Fruit fly (Drosophila melanogaster) whole organism, adult: ENCODE measurements around the gene Calx.

Experiments used
- CG11617 ChIP-seq: fragments of 200-800 bp; sonication (Bioruptor generic); optimal IDR thresholded peaks from 2 replicates; lab custom pipeline; 2017; ENCODE audit warnings: mild to moderate bottlenecking, missing biosample characterization, missing genetic modification reagents, missing genetic modification characterization
- CG14711 ChIP-seq: fragments of 200-800 bp; sonication (Bioruptor generic); optimal IDR thresholded peaks from 2 replicates; lab custom pipeline; 2018; ENCODE audit warnings: missing biosample characterization, mild to moderate bottlenecking, missing genetic modification characterization, moderate library complexity
- Clk ChIP-seq: fragments of 200-800 bp; sonication (Bioruptor generic); optimal IDR thresholded peaks from 2 replicates; lab custom pipeline; 2017; ENCODE audit warnings: missing biosample characterization, missing genetic modification characterization
- Crg-1 ChIP-seq: fragments of 200-800 bp; sonication (Bioruptor generic); optimal IDR thresholded peaks from 2 replicates; lab custom pipeline; 2016; ENCODE audit warnings: missing biosample characterization, missing genetic modification characterization
- cic ChIP-seq: fragments of 200-800 bp; sonication (Bioruptor generic); optimal IDR thresholded peaks from 2 replicates; lab custom pipeline; 2017; ENCODE audit warnings: missing biosample characterization, mild to moderate bottlenecking, missing genetic modification characterization, moderate library complexity

DNA sequence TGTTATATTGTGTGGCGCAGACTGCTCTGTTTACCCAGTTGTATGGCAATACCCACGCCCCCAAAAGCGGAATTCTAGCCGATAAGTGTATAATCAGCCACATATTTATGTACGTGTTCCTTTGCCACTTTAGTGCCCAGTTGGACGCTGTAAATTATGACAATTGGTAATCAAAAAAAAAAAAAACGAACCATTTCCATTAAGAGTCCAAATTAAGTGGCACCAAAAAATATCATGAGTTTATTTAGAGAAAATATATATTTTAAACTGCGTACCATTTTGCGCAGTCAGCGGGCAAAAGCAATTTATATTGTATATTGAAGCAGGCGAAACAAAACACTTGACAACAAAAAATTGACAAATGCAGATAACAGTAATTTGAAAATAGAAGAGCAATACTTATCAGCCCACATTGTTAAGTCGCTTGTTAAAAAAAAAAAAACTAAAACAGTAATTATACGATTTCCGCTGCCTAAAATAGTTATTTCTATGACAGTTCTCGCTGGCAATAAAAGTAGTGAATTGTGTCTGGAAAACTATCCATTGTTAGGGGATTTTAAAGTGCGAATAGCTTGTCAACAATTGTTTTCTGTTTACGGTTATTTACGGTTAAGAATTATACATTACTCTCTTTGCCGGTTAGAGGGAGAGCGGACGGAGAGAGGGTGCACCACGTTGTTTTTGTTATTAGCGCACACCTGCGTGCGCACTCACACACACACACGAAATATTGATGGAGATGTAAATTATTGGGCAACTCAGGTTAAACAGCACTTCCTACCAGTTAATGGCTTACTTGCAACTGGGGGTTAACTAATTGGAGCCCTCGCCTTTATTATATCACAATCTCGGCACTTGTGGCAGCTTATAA lies 81.7 kb downstream of the Calx start:
- TF ChIP-seq cic (GFP tag; lab: Kevin White, UChicago) = no peak
- TF ChIP-seq Clk (GFP tag; lab: Kevin White, UChicago) = no peak
- no peak for TF ChIP-seq CG11617 (GFP tag; lab: Kevin White, UChicago)
- TF ChIP-seq CG14711 (tag; lab: Kevin White, UChicago) = no peak
- TF ChIP-seq Crg-1 (GFP tag; lab: Kevin White, UChicago) = no peak
